Worm (Caenorhabditis elegans) whole organism, young adult: ENCODE results near the gene F39G3.3.

ENCODE experiments used
- B0019.2 ChIP-seq: fragments of 200-800 bp; sonication (Bioruptor generic); conservative IDR thresholded peaks from 2 replicates; pipeline ENCODE4 v1.3.6; 2022; ENCODE audit warnings: missing genetic modification reagents, missing genetic modification characterization, missing compliant biosample characterization
- F22D6.2 ChIP-seq: sonication (generic microtip); optimal IDR thresholded peaks from 2 replicates; lab custom pipeline; 2016; ENCODE audit warnings: mild to moderate bottlenecking, missing genetic modification characterization, missing compliant biosample characterization
- F52B5.7 ChIP-seq: sonication (generic microtip); optimal IDR thresholded peaks from 2 replicates; lab custom pipeline; 2016; ENCODE audit warnings: mild to moderate bottlenecking, missing genetic modification characterization, missing compliant biosample characterization
- F57C9.4 ChIP-seq: sonication (generic microtip); optimal IDR thresholded peaks from 2 replicates; lab custom pipeline; 2017; ENCODE audit warnings: mild to moderate bottlenecking, missing genetic modification characterization, missing compliant biosample characterization
- T26A5.8 ChIP-seq: sonication (generic microtip); optimal IDR thresholded peaks from 2 replicates; lab custom pipeline; 2016; ENCODE audit warnings: missing genetic modification characterization, missing compliant biosample characterization
- Y79H2A.3 ChIP-seq: fragments of 200-800 bp; sonication (Bioruptor generic); conservative IDR thresholded peaks from 2 replicates; pipeline ENCODE4 v1.3.6; 2022; ENCODE audit warnings: missing genetic modification reagents, missing genetic modification characterization, missing compliant biosample characterization
- Y95B8A.8 ChIP-seq: fragments of 200-800 bp; sonication (Bioruptor generic); IDR thresholded peaks from 2 replicates; pipeline ENCODE4 v1.3.6; 2022; ENCODE audit warnings: missing genetic modification reagents, missing genetic modification characterization, missing compliant biosample characterization
- atf-7 ChIP-seq: sonication (generic microtip); optimal IDR thresholded peaks from 2 replicates; lab custom pipeline; 2017; ENCODE audit warnings: mild to moderate bottlenecking, missing genetic modification characterization, missing compliant biosample characterization
- athp-1 ChIP-seq: sonication (generic microtip); optimal IDR thresholded peaks from 2 replicates; lab custom pipeline; 2017; ENCODE audit warnings: mild to moderate bottlenecking, missing genetic modification characterization, missing compliant biosample characterization
- attf-3 ChIP-seq: fragments of 200-800 bp; sonication (Bioruptor generic); conservative IDR thresholded peaks from 2 replicates; pipeline ENCODE4 v1.3.6; 2022; ENCODE audit warnings: missing genetic modification reagents, missing genetic modification characterization, missing compliant biosample characterization
- attf-6 ChIP-seq: fragments of 200-800 bp; sonication (Bioruptor generic); IDR thresholded peaks from 2 replicates; pipeline ENCODE4 v1.3.6; 2022; ENCODE audit warnings: missing genetic modification reagents, missing genetic modification characterization, missing compliant biosample characterization
- cebp-2 ChIP-seq: fragments of 200-800 bp; sonication (Bioruptor generic); IDR thresholded peaks from 2 replicates; pipeline ENCODE4 v1.3.6; 2022; ENCODE audit warnings: missing genetic modification characterization, missing compliant biosample characterization
- ceh-27 ChIP-seq: fragments of 200-800 bp; sonication (Bioruptor generic); optimal IDR thresholded peaks from 2 replicates; lab custom pipeline; 2018; ENCODE audit warnings: mild to moderate bottlenecking, missing genetic modification characterization, moderate library complexity, missing compliant biosample characterization
- ceh-40 ChIP-seq: fragments of 200-800 bp; sonication (Bioruptor generic); IDR thresholded peaks from 2 replicates; pipeline ENCODE4 v1.3.6; 2022; ENCODE audit warnings: missing genetic modification characterization, missing compliant biosample characterization
- dox-1 ChIP-seq: fragments of 200-800 bp; sonication (Bioruptor generic); IDR thresholded peaks from 2 replicates; pipeline ENCODE4 v1.3.6; 2022; ENCODE audit warnings: missing genetic modification reagents, missing genetic modification characterization, missing compliant biosample characterization
- efl-1 ChIP-seq: fragments of 150-350 bp; optimal IDR thresholded peaks from 2 replicates; lab custom pipeline; 2014; ENCODE audit warnings: missing biosample characterization, missing genetic modification reagents, missing genetic modification characterization
- egl-44 ChIP-seq: fragments of 200-800 bp; sonication (Bioruptor generic); IDR thresholded peaks from 2 replicates; pipeline ENCODE4 v1.3.6; 2022; ENCODE audit warnings: missing genetic modification reagents, missing genetic modification characterization, missing compliant biosample characterization
- ets-4 ChIP-seq: fragments of 200-800 bp; sonication (Bioruptor generic); optimal IDR thresholded peaks from 2 replicates; lab custom pipeline; 2018; ENCODE audit warnings: mild to moderate bottlenecking, missing genetic modification characterization, missing compliant biosample characterization
- gei-17 ChIP-seq: fragments of 200-800 bp; sonication (Bioruptor generic); optimal IDR thresholded peaks from 2 replicates; lab custom pipeline; 2018; ENCODE audit warnings: mild to moderate bottlenecking, missing genetic modification characterization, missing compliant biosample characterization
- hsf-1 ChIP-seq: fragments of 200-800 bp; sonication (Bioruptor generic); IDR thresholded peaks from 2 replicates; pipeline ENCODE4 v1.3.6; 2022; ENCODE audit warnings: missing genetic modification reagents, missing genetic modification characterization, missing compliant biosample characterization
- lag-1 ChIP-seq: fragments of 200-800 bp; sonication (Bioruptor generic); IDR thresholded peaks from 2 replicates; pipeline ENCODE4 v1.3.6; 2022; ENCODE audit warnings: missing genetic modification reagents, missing genetic modification characterization, missing compliant biosample characterization
- lin-40 ChIP-seq: sonication (generic microtip); optimal IDR thresholded peaks from 2 replicates; lab custom pipeline; 2016; ENCODE audit warnings: missing genetic modification characterization, mild to moderate bottlenecking, missing compliant biosample characterization, missing genotype, missing genetic modification reagents
- madf-6 ChIP-seq: fragments of 200-800 bp; sonication (Bioruptor generic); IDR thresholded peaks from 2 replicates; pipeline ENCODE4 v1.3.6; 2022; ENCODE audit warnings: missing genetic modification reagents, missing genetic modification characterization, missing compliant biosample characterization
- mes-4 ChIP-seq: sonication (generic microtip); optimal IDR thresholded peaks from 2 replicates; lab custom pipeline; 2016; ENCODE audit warnings: missing genotype, missing genetic modification characterization, missing compliant biosample characterization
- nhr-80 ChIP-seq: sonication (generic microtip); optimal IDR thresholded peaks from 2 replicates; lab custom pipeline; 2016; ENCODE audit warnings: missing genetic modification characterization, missing compliant biosample characterization
- rcor-1 ChIP-seq: fragments of 200-800 bp; sonication (Bioruptor generic); IDR thresholded peaks from 2 replicates; pipeline ENCODE4 v1.3.6; 2022; ENCODE audit warnings: missing genetic modification reagents, missing genetic modification characterization, missing compliant biosample characterization
- rpc-1 ChIP-seq, 2 experiments: fragments of 150-350 bp in 1 of 2; sonication (generic microtip) in 1 of 2; optimal IDR thresholded peaks; 2 replicates each; lab custom pipeline; 2014 to 2018; ENCODE audit warnings: missing biosample characterization in 1 of 2, missing genetic modification characterization in 1 of 2, missing genetic modification reagents in 1 of 2, missing genotype in 1 of 2
- snpc-1.1 ChIP-seq: sonication (generic microtip); optimal IDR thresholded peaks from 2 replicates; lab custom pipeline; 2017; ENCODE audit warnings: missing genetic modification characterization, mild to moderate bottlenecking, missing compliant biosample characterization, antibody characterized with exemption, moderate library complexity, missing genotype, missing genetic modification reagents; ENCODE audit not compliant: insufficient read depth
- snpc-1.3 ChIP-seq: sonication (generic microtip); optimal IDR thresholded peaks from 2 replicates; lab custom pipeline; 2017; ENCODE audit warnings: missing genetic modification characterization, mild to moderate bottlenecking, missing compliant biosample characterization, antibody characterized with exemption, moderate library complexity, missing genotype, missing genetic modification reagents; ENCODE audit not compliant: insufficient read depth
- unc-130 ChIP-seq: sonication (generic microtip); optimal IDR thresholded peaks from 2 replicates; lab custom pipeline; 2016; ENCODE audit warnings: missing genetic modification reagents, missing genetic modification characterization, missing compliant biosample characterization
- unc-62 ChIP-seq: fragments of 150-350 bp; optimal IDR thresholded peaks from 2 replicates; lab custom pipeline; 2014; ENCODE audit warnings: missing biosample characterization, missing genetic modification reagents, missing genetic modification characterization
- zim-3 ChIP-seq: sonication (generic microtip); optimal IDR thresholded peaks from 2 replicates; lab custom pipeline; 2017; ENCODE audit warnings: mild to moderate bottlenecking, missing genetic modification characterization, moderate library complexity, missing compliant biosample characterization
- ztf-22 ChIP-seq: fragments of 200-800 bp; sonication (Bioruptor generic); optimal IDR thresholded peaks from 2 replicates; lab custom pipeline; 2018; ENCODE audit warnings: mild to moderate bottlenecking, missing genetic modification characterization, moderate library complexity, missing compliant biosample characterization

Gene F39G3.3

DNA sequence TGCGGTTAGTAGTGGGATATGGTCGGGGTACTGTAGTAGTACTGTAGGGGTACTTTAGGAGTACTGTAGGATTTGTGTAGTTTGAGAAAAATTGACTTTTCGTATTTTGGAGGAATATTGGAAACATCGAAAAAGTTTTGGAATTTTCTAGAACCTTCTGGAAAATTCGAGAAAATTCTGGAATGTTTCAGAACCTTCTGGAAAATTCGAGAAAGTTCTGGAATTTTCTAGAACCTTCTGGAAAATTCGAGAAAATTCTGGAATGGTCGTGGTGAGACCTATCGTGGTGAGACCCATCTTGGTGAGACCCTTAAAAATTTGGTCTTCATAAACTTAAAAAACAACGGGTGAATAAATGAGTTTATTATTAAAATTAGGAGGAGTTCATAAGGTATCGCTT lies 35.8 kb downstream of the F39G3.3 start:
- TF ChIP-seq hsf-1 (GFP tag; lab: Robert Waterston, UW), result peak; percentile 94
- TF ChIP-seq, all 124 proteins: peak for 1; not testable (repeated sequence) for 123

DNA sequence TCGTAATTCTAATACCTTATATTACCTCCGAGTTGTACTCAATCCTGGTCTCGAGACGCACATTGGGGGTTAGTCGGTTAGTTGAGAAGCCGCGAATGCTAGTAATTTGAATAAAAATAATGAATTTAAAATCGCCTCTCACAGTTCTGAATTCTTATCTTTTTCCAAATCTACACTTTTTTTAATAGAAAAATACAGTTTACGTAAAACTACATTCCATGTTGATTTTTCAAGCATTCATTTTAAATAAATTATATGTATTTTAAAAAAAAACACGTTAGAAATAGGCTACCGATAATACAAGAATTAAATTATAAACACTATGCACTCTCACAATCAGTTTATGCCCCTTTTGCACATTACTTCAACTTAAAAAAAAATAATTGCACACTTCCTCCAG lies 37.9 kb downstream of the F39G3.3 start, which contains the start of gene C18G1.9:
TSS of gene C18G1.9 (minus strand) at position 101 of the 400 bp plus-strand sequence.
- TF ChIP-seq Y79H2A.3 (GFP tag; lab: Robert Waterston, UW) (no peak), T26A5.8 (no peak), rcor-1 (GFP tag; lab: Robert Waterston, UW) (no peak), ztf-22 (GFP tag; lab: Kevin White, UChicago) (no peak), atf-7 (tag; lab: Kevin White, UChicago) (no peak), cebp-2 (no peak), F52B5.7 (no peak), unc-62 (GFP tag; lab: Kevin White, UChicago) (no peak), snpc-1.1 (no peak), F57C9.4 (tag; lab: Kevin White, UChicago) (no peak), rpc-1 (optimal IDR thresholded peaks at IDR 0.05; lab: Kevin White, UChicago) (no peak), rpc-1 (tag; optimal IDR thresholded peaks at IDR 0.05; lab: Kevin White, UChicago) (no peak), attf-6 (GFP tag; lab: Robert Waterston, UW) (no peak)

DNA sequence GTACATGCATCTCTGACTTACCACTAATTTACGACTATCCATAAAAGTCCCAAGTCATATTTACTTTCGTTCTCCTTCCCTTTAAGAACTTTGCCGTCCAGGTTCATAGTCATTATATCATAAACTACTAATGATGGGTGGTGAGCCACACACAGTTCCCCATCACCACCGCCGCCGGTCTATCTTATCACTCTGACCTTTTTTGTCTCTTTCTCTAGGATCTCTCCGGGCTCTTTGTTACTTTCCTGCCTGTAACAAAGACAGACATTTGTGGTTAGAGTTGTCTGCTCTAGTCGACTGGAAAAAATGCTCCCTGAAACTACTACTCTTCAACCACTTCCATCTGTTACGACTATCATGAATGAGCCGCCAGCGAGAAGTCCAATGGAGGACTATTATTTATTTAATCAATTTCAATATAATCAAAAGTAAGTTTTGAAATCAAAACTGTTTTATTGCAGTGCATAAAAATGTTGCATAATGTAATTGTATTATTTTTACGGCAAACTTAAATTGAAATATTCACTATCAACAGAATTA lies 38.8 kb downstream of the F39G3.3 start, which contains the start of gene elt-7:
TSS of gene elt-7 (plus strand) at position 263 of the 540 bp plus-strand sequence.
- TF ChIP-seq dox-1 (GFP tag; lab: Robert Waterston, UW), result 0 out of 2 replicates have a peak, but pooled peaks have one; percentile 7
- TF ChIP-seq ets-4 (GFP tag; lab: Kevin White, UChicago), result no peak
- peak; percentile 77 for TF ChIP-seq nhr-80 (tag; lab: Kevin White, UChicago)
- no peak for TF ChIP-seq madf-6 (GFP tag; lab: Robert Waterston, UW)
- TF ChIP-seq snpc-1.3 (tag; lab: Kevin White, UChicago), result no peak
- TF ChIP-seq lag-1 (GFP tag; lab: Robert Waterston, UW), result 0 out of 2 replicates have a peak, but pooled peaks have one; percentile 17
- TF ChIP-seq efl-1 (GFP tag; lab: Kevin White, UChicago), result no peak

DNA sequence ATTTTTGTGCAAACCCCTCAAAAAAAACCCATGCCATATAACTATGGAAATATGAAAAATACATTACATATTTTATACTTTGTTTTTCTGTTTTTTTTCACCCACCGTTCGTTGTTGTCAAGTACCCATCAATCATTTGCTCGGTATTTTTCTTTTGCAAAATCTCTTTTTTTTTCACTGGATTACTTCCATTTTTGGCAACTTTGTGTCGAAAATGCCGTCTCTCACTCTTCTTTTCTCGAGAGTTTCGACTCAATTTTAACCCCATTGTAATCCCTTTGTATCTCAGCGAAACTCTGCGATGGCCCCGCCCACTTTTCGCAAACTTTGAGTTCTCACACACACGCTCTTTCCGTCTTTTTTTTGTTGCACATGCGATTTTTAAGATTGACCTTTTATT lies 43.4 kb downstream of the F39G3.3 start:
- TF ChIP-seq B0019.2 (GFP tag; lab: Robert Waterston, UW), result no peak
- no peak for TF ChIP-seq F22D6.2 (tag; lab: Kevin White, UChicago)
- TF ChIP-seq lin-40, result no peak
- TF ChIP-seq Y95B8A.8 (GFP tag; lab: Robert Waterston, UW), result no peak
- TF ChIP-seq ceh-27 (GFP tag; lab: Kevin White, UChicago), result no peak
- TF ChIP-seq egl-44 (GFP tag; lab: Robert Waterston, UW), result no peak
- no peak for TF ChIP-seq athp-1 (tag; lab: Kevin White, UChicago)
- no peak for TF ChIP-seq unc-130 (GFP tag; lab: Kevin White, UChicago)
- TF ChIP-seq gei-17 (GFP tag; lab: Kevin White, UChicago), result no peak
- TF ChIP-seq ceh-40 (GFP tag; lab: Robert Waterston, UW), result no peak
- no peak for TF ChIP-seq attf-3
- TF ChIP-seq zim-3 (tag; lab: Kevin White, UChicago), result no peak
- no peak for TF ChIP-seq mes-4
- TF ChIP-seq, all 124 proteins: peak for 0
